Fruit fly (Drosophila melanogaster) whole organism, prepupa: ENCODE results near the gene Amnionless.

Experiments used
- CG11294 ChIP-seq: fragments of 200-800 bp; sonication (Bioruptor generic); IDR thresholded peaks from 2 replicates; pipeline ENCODE4 v1.3.6; 2022; ENCODE audit warnings: missing biosample characterization, missing genetic modification characterization
- CG11762 ChIP-seq: fragments of 200-800 bp; sonication (Bioruptor generic); optimal IDR thresholded peaks from 3 replicates; lab custom pipeline; 2016; ENCODE audit warnings: missing biosample characterization, missing genetic modification characterization; ENCODE audit not compliant: insufficient read depth
- CG1621 ChIP-seq: fragments of 200-800 bp; sonication (Bioruptor generic); optimal IDR thresholded peaks from 3 replicates; lab custom pipeline; 2018; ENCODE audit warnings: missing biosample characterization, mild to moderate bottlenecking, missing genetic modification characterization
- CG3919 ChIP-seq: fragments of 200-800 bp; sonication (Bioruptor generic); optimal IDR thresholded peaks from 3 replicates; lab custom pipeline; 2016; ENCODE audit warnings: missing biosample characterization, missing genetic modification characterization
- CG6854 ChIP-seq: fragments of 200-800 bp; sonication (Bioruptor generic); optimal IDR thresholded peaks from 2 replicates; lab custom pipeline; 2017; ENCODE audit warnings: missing biosample characterization, mild to moderate bottlenecking, missing genetic modification characterization
- Gug ChIP-seq: fragments of 200-800 bp; sonication (Bioruptor generic); IDR thresholded peaks from 2 replicates; pipeline ENCODE4 v1.3.6; 2022; ENCODE audit warnings: missing biosample characterization, missing genetic modification characterization
- Sox102F ChIP-seq: fragments of 200-800 bp; sonication (Bioruptor generic); optimal IDR thresholded peaks from 2 replicates; lab custom pipeline; 2016; ENCODE audit warnings: missing biosample characterization, mild to moderate bottlenecking, missing genetic modification characterization
- dsx ChIP-seq: fragments of 200-800 bp; optimal IDR thresholded peaks from 3 replicates; lab custom pipeline; 2019; ENCODE audit warnings: missing biosample characterization, mild to moderate bottlenecking, missing genetic modification characterization, moderate library complexity; ENCODE audit not compliant: poor library complexity, severe bottlenecking
- esn ChIP-seq: fragments of 200-800 bp; sonication (Bioruptor generic); optimal IDR thresholded peaks from 2 replicates; lab custom pipeline; 2016; ENCODE audit warnings: missing biosample characterization, mild to moderate bottlenecking, missing genetic modification characterization, moderate library complexity
- spab ChIP-seq: fragments of 200-800 bp; sonication (Bioruptor generic); optimal IDR thresholded peaks from 2 replicates; lab custom pipeline; 2017; ENCODE audit warnings: missing biosample characterization, mild to moderate bottlenecking, missing genetic modification characterization, missing genetic modification reagents
- svp ChIP-seq: fragments of 200-800 bp; sonication (Bioruptor generic); peaks from one replicate; lab custom pipeline; 2016; ENCODE audit warnings: missing biosample characterization, missing genetic modification characterization
- vri ChIP-seq: fragments of 200-800 bp; sonication (Bioruptor generic); optimal IDR thresholded peaks from 3 replicates; lab custom pipeline; 2016; ENCODE audit warnings: missing biosample characterization, mild to moderate bottlenecking, missing genetic modification characterization

DNA sequence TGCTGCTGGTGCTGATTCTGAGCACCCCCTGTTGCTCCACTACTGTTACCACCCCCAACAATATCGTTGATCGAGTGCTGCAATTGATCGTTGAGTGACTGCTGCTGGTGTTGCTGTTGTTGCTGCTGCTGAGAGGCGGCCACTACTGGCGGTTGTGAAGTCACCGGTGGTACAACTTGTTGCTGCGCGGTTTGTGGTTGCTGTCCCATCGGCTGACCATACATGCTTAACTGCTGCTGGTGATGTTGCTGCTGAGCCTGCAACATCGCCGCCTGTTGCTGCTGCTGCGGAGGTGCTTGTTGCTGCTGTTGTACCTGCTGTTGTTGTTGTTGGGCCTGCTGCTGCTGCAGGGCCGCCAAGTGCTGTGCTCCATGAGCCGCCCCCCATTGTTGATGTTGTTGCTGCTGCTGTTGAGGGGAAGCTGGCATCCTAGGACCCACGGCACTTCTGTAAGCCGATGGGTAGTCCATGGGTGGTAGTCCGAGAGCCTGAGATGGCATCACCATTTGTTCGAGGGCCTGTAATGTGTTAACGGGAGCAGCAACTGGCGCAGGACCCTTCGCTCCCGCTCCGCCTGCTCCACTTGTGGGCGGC lies 48.7 kb downstream of the Amnionless start:
- no peak for TF ChIP-seq spab (GFP tag; lab: Kevin White, UChicago)
- no peak for TF ChIP-seq dsx (GFP tag; lab: Kevin White, UChicago)
- TF ChIP-seq vri (GFP tag; lab: Kevin White, UChicago) = no peak
- TF ChIP-seq svp = no peak
- no peak for TF ChIP-seq CG3919 (GFP tag; lab: Kevin White, UChicago)
- TF ChIP-seq CG11294 (GFP tag; lab: Robert Waterston, UW) = no peak
- TF ChIP-seq CG1621 (tag; lab: Kevin White, UChicago) = no peak
- TF ChIP-seq Gug (GFP tag; lab: Robert Waterston, UW) = no peak
- no peak for TF ChIP-seq CG6854 (GFP tag; lab: Kevin White, UChicago)
- TF ChIP-seq CG11762 (GFP tag; lab: Kevin White, UChicago) = no peak
- no peak for TF ChIP-seq Sox102F (GFP tag; lab: Kevin White, UChicago)
- no peak for TF ChIP-seq esn
